Worm (Caenorhabditis elegans) whole organism, L3 larva: Measurements from ENCODE around the gene Y43F8C.3.

Source experiments
- ZK546.5 ChIP-seq: sonication (generic microtip); optimal IDR thresholded peaks from 2 replicates; lab custom pipeline; 2017; ENCODE audit warnings: missing biosample characterization, missing genetic modification characterization
- aly-2 ChIP-seq: fragments of 150-350 bp; optimal IDR thresholded peaks from 2 replicates; lab custom pipeline; 2014; ENCODE audit warnings: missing biosample characterization, missing genetic modification characterization
- ceh-16 ChIP-seq: sonication (generic microtip); optimal IDR thresholded peaks from 2 replicates; lab custom pipeline; 2017; ENCODE audit warnings: missing biosample characterization, missing genetic modification characterization
- egl-27 ChIP-seq: sonication (generic microtip); optimal IDR thresholded peaks from 4 replicates; lab custom pipeline; 2017; ENCODE audit warnings: missing biosample characterization, missing genetic modification reagents, missing genetic modification characterization
- elt-1 ChIP-seq: fragments of 150-350 bp; optimal IDR thresholded peaks from 2 replicates; lab custom pipeline; 2014; ENCODE audit warnings: missing biosample characterization, missing genetic modification characterization
- elt-3 ChIP-seq, 3 experiments: fragments of 150-350 bp in 1 of 3; sonication (generic microtip) in 2 of 3; optimal IDR thresholded peaks; 2 replicates in 2 of 3; 4 replicates in 1 of 3; lab custom pipeline; 2014 to 2017; ENCODE audit warnings: missing biosample characterization in 3 of 3, missing genetic modification characterization in 3 of 3
- jun-1 ChIP-seq: fragments of 150-350 bp; optimal IDR thresholded peaks from 2 replicates; lab custom pipeline; 2014; ENCODE audit warnings: missing biosample characterization, missing genetic modification reagents, missing genetic modification characterization
- mml-1 ChIP-seq: fragments of 150-350 bp; sonication (generic microtip); optimal IDR thresholded peaks from 3 replicates; lab custom pipeline; 2014; ENCODE audit warnings: missing biosample characterization, missing genetic modification characterization
- nhr-77 ChIP-seq: fragments of 150-350 bp; optimal IDR thresholded peaks from 2 replicates; lab custom pipeline; 2014; ENCODE audit warnings: missing biosample characterization, missing genetic modification characterization
- snpc-4 ChIP-seq: fragments of 150-350 bp; optimal IDR thresholded peaks from 2 replicates; lab custom pipeline; 2014; ENCODE audit warnings: missing biosample characterization, missing genetic modification characterization
- tbx-2 ChIP-seq: sonication (generic microtip); optimal IDR thresholded peaks from 2 replicates; lab custom pipeline; 2016; ENCODE audit warnings: mild to moderate bottlenecking, missing genetic modification characterization, missing compliant biosample characterization
- unc-39 ChIP-seq: sonication (generic microtip); optimal IDR thresholded peaks from 4 replicates; lab custom pipeline; 2017; ENCODE audit warnings: missing biosample characterization, missing genetic modification characterization
- unc-62 ChIP-seq: fragments of 150-350 bp; sonication (generic microtip); optimal IDR thresholded peaks from 4 replicates; lab custom pipeline; 2014; ENCODE audit warnings: missing biosample characterization, missing genetic modification reagents, missing genetic modification characterization
- zag-1 ChIP-seq: fragments of 150-350 bp; optimal IDR thresholded peaks from 2 replicates; lab custom pipeline; 2014; ENCODE audit warnings: missing biosample characterization, missing genetic modification characterization

DNA sequence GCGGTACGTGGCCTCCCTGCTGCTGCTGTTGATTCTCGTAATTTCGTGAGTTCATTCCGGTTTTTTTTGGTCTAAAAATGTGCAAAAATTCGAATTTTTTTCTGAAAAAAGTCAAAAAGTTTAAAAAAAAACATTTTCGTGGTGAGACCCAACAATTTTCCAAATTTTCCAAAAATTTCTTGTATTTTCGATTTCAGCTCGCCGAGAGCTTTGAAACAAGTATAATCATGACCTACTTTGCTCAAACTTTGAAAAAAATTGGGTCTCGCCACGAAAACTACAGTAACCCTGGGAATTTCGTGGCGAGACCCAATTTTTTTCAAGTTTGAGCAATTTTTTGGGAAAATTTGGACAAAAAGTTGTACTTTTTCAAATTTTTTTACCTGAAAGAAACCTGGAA is 18.4 kb upstream of the Y43F8C.3 start, which contains the start of gene Y43F8C.6:
- TF ChIP-seq tbx-2 (tag; lab: Kevin White, UChicago): no peak
- no peak for TF ChIP-seq aly-2 (tag; lab: Kevin White, UChicago)
- no peak for TF ChIP-seq ceh-16 (tag; lab: Kevin White, UChicago)
- no peak for TF ChIP-seq elt-1 (tag; lab: Kevin White, UChicago)
- no peak for TF ChIP-seq unc-39 (tag; lab: Kevin White, UChicago)
- TF ChIP-seq egl-27 (tag; lab: Kevin White, UChicago): no peak
- TF ChIP-seq ZK546.5 (tag; lab: Kevin White, UChicago): no peak
- no peak for TF ChIP-seq snpc-4 (tag; lab: Kevin White, UChicago)
- no peak for TF ChIP-seq mml-1 (tag; lab: Kevin White, UChicago)
- TF ChIP-seq jun-1 (tag; lab: Kevin White, UChicago): no peak
- TF ChIP-seq zag-1: no peak
- TF ChIP-seq elt-3 (tag; optimal IDR thresholded peaks at IDR 0.05; lab: Kevin White, UChicago): no peak
- no peak for TF ChIP-seq unc-62 (GFP tag; lab: Kevin White, UChicago)
- TF ChIP-seq nhr-77 (tag; lab: Kevin White, UChicago): no peak
